Worm (Caenorhabditis elegans): Measurements from ENCODE around the gene str-260.

- TF ChIP-seq mep-1 (tag; optimal IDR thresholded peaks at IDR 0.05): no peak
- no peak for TF ChIP-seq unc-62 (GFP tag; optimal IDR thresholded peaks at IDR 0.05)
- TF ChIP-seq sem-2 (GFP tag; optimal IDR thresholded peaks at IDR 0.05): no peak
- TF ChIP-seq nhr-28 (tag; optimal IDR thresholded peaks at IDR 0.05): no peak
- no peak for TF ChIP-seq tbx-8 (GFP tag; optimal IDR thresholded peaks at IDR 0.05)
Observed at ce11 chrV:3490435-3490834, 36.5 kb upstream of the str-260 start, which contains the start of gene srbc-36.

Data from whole organism, mixed stage, embryonic.